Worm (Caenorhabditis elegans) whole organism, L1 larva: ENCODE data around the gene rfk-1.
A peak's percentile ranks its signal among the peaks of the same experiment; 100 is the strongest.

Source experiments
- C04F5.9 ChIP-seq: sonication (generic microtip); optimal IDR thresholded peaks from 2 replicates; lab custom pipeline; 2016; ENCODE audit warnings: missing genetic modification characterization, missing compliant biosample characterization
- C16A3.4 ChIP-seq: fragments of 150-350 bp; optimal IDR thresholded peaks from 2 replicates; lab custom pipeline; 2014; ENCODE audit warnings: missing biosample characterization, missing genetic modification characterization
- alr-1 ChIP-seq: fragments of 200-800 bp; sonication (Bioruptor generic); optimal IDR thresholded peaks from 2 replicates; lab custom pipeline; 2018; ENCODE audit warnings: borderline replicate concordance, mild to moderate bottlenecking, missing genetic modification characterization, missing compliant biosample characterization
- aly-2 ChIP-seq: fragments of 150-350 bp; optimal IDR thresholded peaks from 2 replicates; lab custom pipeline; 2014; ENCODE audit warnings: missing biosample characterization, missing genetic modification characterization
- ama-1 ChIP-seq: fragments of 150-350 bp; optimal IDR thresholded peaks from 2 replicates; lab custom pipeline; 2014
- ceh-8 ChIP-seq: fragments of 200-800 bp; sonication (Bioruptor generic); optimal IDR thresholded peaks from 2 replicates; lab custom pipeline; 2018; ENCODE audit warnings: mild to moderate bottlenecking, missing genetic modification characterization, moderate library complexity, missing compliant biosample characterization
- ceh-82 ChIP-seq, 3 experiments: fragments of 150-350 bp in 1 of 3; sonication (generic microtip) in 2 of 3; optimal IDR thresholded peaks; 2 replicates each; lab custom pipeline; 2014 to 2017; ENCODE audit warnings: missing biosample characterization in 3 of 3, missing genetic modification characterization in 3 of 3
- ces-1 ChIP-seq: fragments of 150-350 bp; optimal IDR thresholded peaks from 2 replicates; lab custom pipeline; 2014; ENCODE audit warnings: missing biosample characterization, missing genetic modification reagents, missing genetic modification characterization
- dpl-1 ChIP-seq, 3 experiments: fragments of 150-350 bp in 2 of 3; sonication (generic microtip) in 1 of 3; optimal IDR thresholded peaks; 2 replicates each; lab custom pipeline; 2014 to 2017; ENCODE audit warnings: missing biosample characterization in 3 of 3, missing genetic modification characterization in 3 of 3, missing genetic modification reagents in 3 of 3
- dsc-1 ChIP-seq: sonication (generic microtip); optimal IDR thresholded peaks from 2 replicates; lab custom pipeline; 2016; ENCODE audit warnings: mild to moderate bottlenecking, missing genetic modification characterization, missing compliant biosample characterization
- efl-1 ChIP-seq, 4 experiments: fragments of 150-350 bp; optimal IDR thresholded peaks in 3 of 4; peaks in 1 of 4; 1 replicate in 1 of 4; 2 replicates in 3 of 4; lab custom pipeline; 2014; ENCODE audit warnings: missing biosample characterization in 2 of 4, missing genetic modification characterization in 2 of 4, missing genetic modification reagents in 2 of 4
- efl-3 ChIP-seq: fragments of 200-800 bp; sonication (Bioruptor generic); optimal IDR thresholded peaks from 2 replicates; lab custom pipeline; 2018; ENCODE audit warnings: mild to moderate bottlenecking, missing genetic modification characterization, missing compliant biosample characterization
- egl-27 ChIP-seq, 2 experiments: fragments of 150-350 bp in 1 of 2; sonication (generic microtip); optimal IDR thresholded peaks; 3 replicates each; lab custom pipeline; 2017 to 2018; ENCODE audit warnings: missing biosample characterization in 2 of 2, missing genetic modification characterization in 2 of 2, missing genetic modification reagents in 2 of 2
- elt-2 ChIP-seq: sonication (generic microtip); optimal IDR thresholded peaks from 2 replicates; lab custom pipeline; 2016; ENCODE audit warnings: missing genetic modification characterization, mild to moderate bottlenecking, inconsistent platforms, missing compliant biosample characterization, missing genetic modification reagents
- elt-3 ChIP-seq, 6 experiments: fragments of 150-350 bp in 1 of 6; sonication (generic microtip); optimal IDR thresholded peaks; 2 replicates each; lab custom pipeline; 2017 to 2018; ENCODE audit warnings: missing biosample characterization in 6 of 6, missing genetic modification characterization in 6 of 6, inconsistent platforms in 1 of 6
- ets-5 ChIP-seq: fragments of 200-800 bp; sonication (Bioruptor generic); IDR thresholded peaks from 2 replicates; pipeline ENCODE4 v1.3.6; 2022; ENCODE audit warnings: missing genetic modification characterization, missing compliant biosample characterization
- fkh-10 ChIP-seq: sonication (generic microtip); optimal IDR thresholded peaks from 2 replicates; lab custom pipeline; 2017; ENCODE audit warnings: missing biosample characterization, missing genetic modification reagents, missing genetic modification characterization
- fkh-4 ChIP-seq: sonication (generic microtip); optimal IDR thresholded peaks from 2 replicates; lab custom pipeline; 2016; ENCODE audit warnings: missing compliant biosample characterization, missing genetic modification characterization, borderline replicate concordance
- fkh-8 ChIP-seq: sonication (generic microtip); optimal IDR thresholded peaks from 2 replicates; lab custom pipeline; 2016; ENCODE audit warnings: mild to moderate bottlenecking, missing genetic modification characterization, missing compliant biosample characterization
- fos-1 ChIP-seq: fragments of 150-350 bp; optimal IDR thresholded peaks from 2 replicates; lab custom pipeline; 2014; ENCODE audit warnings: missing biosample characterization, missing genetic modification characterization
- grh-1 ChIP-seq: fragments of 200-800 bp; sonication (Bioruptor generic); IDR thresholded peaks from 2 replicates; pipeline ENCODE4 v1.3.6; 2022; ENCODE audit warnings: missing genetic modification reagents, missing genetic modification characterization, missing compliant biosample characterization
- hpl-2 ChIP-seq: fragments of 150-350 bp; optimal IDR thresholded peaks from 2 replicates; lab custom pipeline; 2014; ENCODE audit warnings: missing biosample characterization, missing genetic modification reagents, missing genetic modification characterization
- isw-1 ChIP-seq: fragments of 200-800 bp; sonication (Bioruptor generic); IDR thresholded peaks from 2 replicates; pipeline ENCODE4 v1.3.6; 2022; ENCODE audit warnings: missing genetic modification characterization, missing compliant biosample characterization
- jun-1 ChIP-seq: fragments of 150-350 bp; optimal IDR thresholded peaks from 2 replicates; lab custom pipeline; 2014; ENCODE audit warnings: missing biosample characterization, missing genetic modification reagents, missing genetic modification characterization
- lin-13 ChIP-seq: fragments of 150-350 bp; optimal IDR thresholded peaks from 2 replicates; lab custom pipeline; 2014; ENCODE audit warnings: missing biosample characterization, missing genetic modification reagents, missing genetic modification characterization
- lin-14 ChIP-seq: fragments of 200-800 bp; sonication (Bioruptor generic); optimal IDR thresholded peaks from 2 replicates; lab custom pipeline; 2018; ENCODE audit warnings: mild to moderate bottlenecking, missing genetic modification characterization, moderate library complexity, missing compliant biosample characterization
- lin-39 ChIP-seq: fragments of 150-350 bp; optimal IDR thresholded peaks from 2 replicates; lab custom pipeline; 2014; ENCODE audit warnings: missing biosample characterization, missing genetic modification reagents, missing genetic modification characterization
- mab-9 ChIP-seq: fragments of 200-800 bp; sonication (Bioruptor generic); IDR thresholded peaks from 2 replicates; pipeline ENCODE4 v1.3.6; 2022; ENCODE audit warnings: missing genetic modification reagents, missing genetic modification characterization, missing compliant biosample characterization
- mdl-1 ChIP-seq, 2 experiments: fragments of 150-350 bp; optimal IDR thresholded peaks; 2 replicates each; lab custom pipeline; 2014 to 2017; ENCODE audit warnings: missing biosample characterization in 2 of 2, missing genetic modification characterization in 2 of 2, inconsistent platforms in 1 of 2
- mef-2 ChIP-seq: fragments of 150-350 bp; optimal IDR thresholded peaks from 2 replicates; lab custom pipeline; 2014; ENCODE audit warnings: missing biosample characterization, missing genetic modification characterization
- mep-1 ChIP-seq: fragments of 150-350 bp; optimal IDR thresholded peaks from 2 replicates; lab custom pipeline; 2014; ENCODE audit warnings: missing biosample characterization, missing genetic modification characterization
- nhr-20 ChIP-seq: sonication (generic microtip); optimal IDR thresholded peaks from 2 replicates; lab custom pipeline; 2016; ENCODE audit warnings: mild to moderate bottlenecking, missing genetic modification characterization, missing compliant biosample characterization
- nhr-237 ChIP-seq: fragments of 150-350 bp; optimal IDR thresholded peaks from 2 replicates; lab custom pipeline; 2014; ENCODE audit warnings: missing biosample characterization, missing genetic modification characterization
- nhr-47 ChIP-seq: sonication (generic microtip); optimal IDR thresholded peaks from 2 replicates; lab custom pipeline; 2016; ENCODE audit warnings: mild to moderate bottlenecking, missing genetic modification characterization, moderate library complexity, missing compliant biosample characterization
- nhr-71 ChIP-seq: sonication (generic microtip); optimal IDR thresholded peaks from 2 replicates; lab custom pipeline; 2016; ENCODE audit warnings: mild to moderate bottlenecking, missing genetic modification characterization, moderate library complexity, missing compliant biosample characterization
- nhr-76 ChIP-seq: sonication (generic microtip); optimal IDR thresholded peaks from 2 replicates; lab custom pipeline; 2017; ENCODE audit warnings: missing biosample characterization, missing genetic modification characterization
- nhr-84 ChIP-seq: sonication (generic microtip); optimal IDR thresholded peaks from 2 replicates; lab custom pipeline; 2017; ENCODE audit warnings: missing biosample characterization, missing genetic modification characterization
- nhr-85 ChIP-seq: sonication (generic microtip); peaks from one replicate; lab custom pipeline; 2016; ENCODE audit warnings: missing genetic modification characterization, inconsistent platforms, missing compliant biosample characterization
- nhr-90 ChIP-seq: sonication (generic microtip); optimal IDR thresholded peaks from 2 replicates; lab custom pipeline; 2016; ENCODE audit warnings: mild to moderate bottlenecking, missing genetic modification characterization, missing compliant biosample characterization; ENCODE audit not compliant: poor library complexity
- pqm-1 ChIP-seq: sonication (generic microtip); optimal IDR thresholded peaks from 3 replicates; lab custom pipeline; 2017; ENCODE audit warnings: missing biosample characterization, missing genetic modification characterization
- skn-1 ChIP-seq: fragments of 150-350 bp; optimal IDR thresholded peaks from 2 replicates; lab custom pipeline; 2014; ENCODE audit warnings: missing biosample characterization, missing genetic modification characterization
- snpc-4 ChIP-seq: fragments of 150-350 bp; optimal IDR thresholded peaks from 2 replicates; lab custom pipeline; 2014; ENCODE audit warnings: missing biosample characterization, missing genetic modification characterization
- sox-4 ChIP-seq: sonication (generic microtip); optimal IDR thresholded peaks from 2 replicates; lab custom pipeline; 2016; ENCODE audit warnings: missing genetic modification characterization, missing compliant biosample characterization
- sup-37 ChIP-seq: fragments of 200-800 bp; sonication (Bioruptor generic); optimal IDR thresholded peaks from 2 replicates; lab custom pipeline; 2018; ENCODE audit warnings: mild to moderate bottlenecking, missing genetic modification characterization, missing compliant biosample characterization
- tlp-1 ChIP-seq: fragments of 150-350 bp; optimal IDR thresholded peaks from 2 replicates; lab custom pipeline; 2014; ENCODE audit warnings: missing biosample characterization, missing genetic modification characterization
- unc-30 ChIP-seq: sonication (generic microtip); optimal IDR thresholded peaks from 2 replicates; lab custom pipeline; 2017; ENCODE audit warnings: missing biosample characterization, missing genetic modification characterization
- unc-98 ChIP-seq: fragments of 200-800 bp; sonication (Bioruptor generic); IDR thresholded peaks from 2 replicates; pipeline ENCODE4 v1.3.6; 2022; ENCODE audit warnings: missing genetic modification characterization, missing compliant biosample characterization
- vab-15 ChIP-seq: sonication (generic microtip); optimal IDR thresholded peaks from 2 replicates; lab custom pipeline; 2017; ENCODE audit warnings: missing genotype, mild to moderate bottlenecking, missing genetic modification characterization, missing compliant biosample characterization
- ztf-11 ChIP-seq, 2 experiments: sonication (generic microtip); optimal IDR thresholded peaks; 2 replicates each; lab custom pipeline; 2016 to 2017; ENCODE audit warnings: missing genetic modification characterization in 2 of 2, missing biosample characterization in 1 of 2, missing compliant biosample characterization in 1 of 2

The rfk-1 gene

DNA sequence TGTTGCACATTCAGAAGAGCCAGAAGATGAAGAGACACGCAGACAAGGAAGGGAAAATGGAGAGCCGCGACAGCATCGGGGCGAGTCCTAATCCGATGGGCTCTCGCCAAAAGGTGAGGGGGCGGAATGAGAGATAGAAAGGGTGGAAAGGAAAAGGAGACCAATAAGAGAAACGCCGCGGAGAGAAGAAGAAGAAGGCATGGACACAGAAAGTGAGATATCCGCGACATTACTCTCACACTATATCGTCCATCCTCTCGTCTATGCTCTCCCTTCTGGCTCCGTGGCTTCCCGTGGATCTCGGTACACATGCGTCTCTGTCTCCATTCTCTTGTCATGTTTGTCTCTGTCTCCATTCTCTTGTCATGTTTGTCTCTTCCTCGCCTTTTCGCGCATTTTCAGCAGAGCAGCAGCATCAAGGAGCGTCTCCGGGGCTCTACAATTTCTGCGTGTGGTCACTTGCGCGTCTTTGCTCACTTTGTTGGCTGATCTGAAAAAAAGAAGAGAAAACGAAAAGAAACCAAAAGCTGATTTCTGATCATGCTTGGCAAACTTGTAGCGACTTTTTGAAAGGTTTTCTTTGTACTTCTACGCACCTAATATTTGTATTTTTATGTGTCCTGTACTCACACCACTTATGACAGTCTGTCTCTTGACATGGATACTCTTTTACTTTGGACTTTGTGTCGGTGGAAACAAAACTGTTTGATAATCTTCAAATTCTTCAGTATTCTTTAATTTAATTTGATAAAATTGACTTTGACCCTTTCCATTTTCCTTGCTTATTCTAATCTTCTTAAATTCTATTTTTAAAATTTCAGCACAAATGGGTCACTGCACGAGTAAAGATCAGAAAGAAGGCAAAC, 5.9 kb downstream of the rfk-1 start, which contains the start of gene gpa-7 (continued):
- peak; percentile 49 to 73 for TF ChIP-seq efl-1 (optimal IDR thresholded peaks at IDR 0.05; lab: Kevin White, UChicago)
- peak; percentile 4 to 10 for TF ChIP-seq efl-1 (GFP tag; optimal IDR thresholded peaks at IDR 0.05 in 1 of 2; lab: Kevin White, UChicago)
- no peak for TF ChIP-seq sox-4 (tag; lab: Kevin White, UChicago)
- TF ChIP-seq ces-1, result no peak
- no peak for TF ChIP-seq C16A3.4 (tag; lab: Kevin White, UChicago)
- TF ChIP-seq C04F5.9 (tag; lab: Kevin White, UChicago), result no peak
- TF ChIP-seq nhr-90 (tag; lab: Kevin White, UChicago), result no peak
- peak; percentile 81 for TF ChIP-seq nhr-47 (tag; lab: Kevin White, UChicago)
- peak; percentile 73 for TF ChIP-seq ceh-8
- TF ChIP-seq unc-98 (GFP tag; lab: Robert Waterston, UW), result no peak
- peak in 1 of 2 experiments; percentile 49 for TF ChIP-seq mdl-1 (tag; optimal IDR thresholded peaks at IDR 0.05; lab: Kevin White, UChicago)
- TF ChIP-seq nhr-85 (tag; lab: Kevin White, UChicago), result no peak
- TF ChIP-seq mep-1, result peak; percentile 32
- TF ChIP-seq vab-15 (tag; lab: Kevin White, UChicago), result no peak
- no peak for TF ChIP-seq tlp-1 (tag; lab: Kevin White, UChicago)
- peak; percentile 86 for TF ChIP-seq nhr-71 (tag; lab: Kevin White, UChicago)
- no peak for TF ChIP-seq lin-39
- peak; percentile 96 for TF ChIP-seq lin-14 (GFP tag; lab: Kevin White, UChicago)
- TF ChIP-seq nhr-84, result no peak
- TF ChIP-seq ztf-11 (tag; optimal IDR thresholded peaks at IDR 0.05; lab: Kevin White, UChicago), result peak in 1 of 2 experiments; percentile 37
- no peak for TF ChIP-seq hpl-2 (GFP tag; lab: Kevin White, UChicago)
- TF ChIP-seq isw-1 (GFP tag; lab: Robert Waterston, UW), result peak; percentile 61
- TF ChIP-seq alr-1 (tag; lab: Kevin White, UChicago), result no peak
- no peak for TF ChIP-seq nhr-237 (tag; lab: Kevin White, UChicago)
- TF ChIP-seq elt-3 (tag; optimal IDR thresholded peaks at IDR 0.05; lab: Kevin White, UChicago), result no peak
- TF ChIP-seq sup-37, result no peak
- TF ChIP-seq dpl-1 (GFP tag; optimal IDR thresholded peaks at IDR 0.05; lab: Kevin White, UChicago), result peak in 2 of 3 experiments; percentile 18 to 25
- TF ChIP-seq jun-1 (tag; lab: Kevin White, UChicago), result peak; percentile 49
- TF ChIP-seq pqm-1 (tag; lab: Kevin White, UChicago), result no peak
- no peak for TF ChIP-seq efl-3 (GFP tag; lab: Kevin White, UChicago)
- TF ChIP-seq mab-9 (GFP tag; lab: Robert Waterston, UW), result no peak
- TF ChIP-seq fkh-8 (tag; lab: Kevin White, UChicago), result peak; percentile 88
- TF ChIP-seq snpc-4 (tag; lab: Kevin White, UChicago), result no peak
- TF ChIP-seq grh-1 (GFP tag; lab: Robert Waterston, UW), result no peak
- TF ChIP-seq fkh-4 (tag; lab: Kevin White, UChicago), result no peak
- TF ChIP-seq nhr-76 (tag; lab: Kevin White, UChicago), result no peak

DNA sequence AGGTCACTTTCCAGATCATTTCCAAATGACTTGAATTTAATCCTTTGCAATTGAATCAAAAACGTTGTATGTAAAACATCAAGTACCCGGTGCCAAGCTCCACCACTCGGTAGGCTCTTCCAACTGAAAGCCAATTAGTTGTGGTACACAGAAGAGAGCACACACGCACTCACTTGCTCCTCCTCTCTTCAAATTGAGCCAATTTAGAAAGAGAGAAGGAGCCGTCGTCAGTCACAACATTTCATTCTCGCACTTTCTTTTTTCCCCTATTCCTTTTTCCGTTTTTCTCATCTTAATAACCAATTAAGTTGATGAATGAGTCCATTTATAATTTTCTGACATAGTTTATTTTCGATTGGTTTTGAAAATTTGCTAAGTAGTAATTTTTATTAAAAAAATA, 11.0 kb downstream of the rfk-1 start:
- no peak for TF ChIP-seq mdl-1 (tag; optimal IDR thresholded peaks at IDR 0.05; lab: Kevin White, UChicago)
- no peak for TF ChIP-seq snpc-4 (tag; lab: Kevin White, UChicago)
- no peak for TF ChIP-seq dsc-1 (tag; lab: Kevin White, UChicago)
- TF ChIP-seq elt-2, result no peak
- no peak for TF ChIP-seq fos-1 (tag; lab: Kevin White, UChicago)
- TF ChIP-seq sox-4 (tag; lab: Kevin White, UChicago), result no peak
- TF ChIP-seq egl-27 (tag; optimal IDR thresholded peaks at IDR 0.05; lab: Kevin White, UChicago), result no peak
- TF ChIP-seq mef-2, result no peak
- no peak for TF ChIP-seq sup-37
- no peak for TF ChIP-seq ama-1 (lab: Kevin White, UChicago)
- TF ChIP-seq lin-14 (GFP tag; lab: Kevin White, UChicago), result peak; percentile 78
- TF ChIP-seq fkh-10 (GFP tag; lab: Kevin White, UChicago), result peak; percentile 12
- TF ChIP-seq efl-3 (GFP tag; lab: Kevin White, UChicago), result no peak
- TF ChIP-seq C04F5.9 (tag; lab: Kevin White, UChicago), result no peak
- TF ChIP-seq ets-5 (GFP tag; lab: Robert Waterston, UW), result no peak
- TF ChIP-seq mab-9 (GFP tag; lab: Robert Waterston, UW), result no peak
- no peak for TF ChIP-seq unc-30 (tag; lab: Kevin White, UChicago)
- no peak for TF ChIP-seq skn-1 (tag; lab: Kevin White, UChicago)
- no peak for TF ChIP-seq nhr-85 (tag; lab: Kevin White, UChicago)
- no peak for TF ChIP-seq ceh-82 (tag; optimal IDR thresholded peaks at IDR 0.05; lab: Kevin White, UChicago)
- no peak for TF ChIP-seq nhr-20 (tag; lab: Kevin White, UChicago)
- no peak for TF ChIP-seq aly-2 (tag; lab: Kevin White, UChicago)
- no peak for TF ChIP-seq lin-13 (GFP tag; lab: Kevin White, UChicago)
- no peak for TF ChIP-seq grh-1 (GFP tag; lab: Robert Waterston, UW)
